Fruit fly (Drosophila melanogaster) whole organism, embryonic: ENCODE results near the gene CG42465.

Experiments
- Adf1 ChIP-seq: fragments of 200-800 bp; sonication (Bioruptor generic); IDR thresholded peaks from 2 replicates; pipeline ENCODE4 v1.3.6; 2022; ENCODE audit warnings: missing biosample characterization, missing genetic modification characterization
- Aef1 ChIP-seq: fragments of 200-800 bp; sonication (Bioruptor generic); IDR thresholded peaks from 3 replicates; pipeline ENCODE4 v1.3.6; 2022; ENCODE audit warnings: missing biosample characterization, missing genetic modification characterization
- BtbVII ChIP-seq: fragments of 200-800 bp; sonication (Bioruptor generic); optimal IDR thresholded peaks from 3 replicates; lab custom pipeline; 2017; ENCODE audit warnings: missing biosample characterization, mild to moderate bottlenecking, missing genetic modification characterization
- CG11504 ChIP-seq: fragments of 200-800 bp; sonication (Bioruptor generic); optimal IDR thresholded peaks from 3 replicates; lab custom pipeline; 2019; ENCODE audit warnings: missing biosample characterization, mild to moderate bottlenecking, missing genetic modification characterization, moderate library complexity
- CG11695 ChIP-seq: fragments of 200-800 bp; sonication (Bioruptor generic); IDR thresholded peaks from 3 replicates; pipeline ENCODE4 v1.3.6; 2022; ENCODE audit warnings: missing biosample characterization, missing genetic modification characterization
- CG11723 ChIP-seq: fragments of 200-800 bp; sonication (Bioruptor generic); optimal IDR thresholded peaks from 2 replicates; lab custom pipeline; 2017; ENCODE audit warnings: missing biosample characterization, mild to moderate bottlenecking, missing genetic modification characterization
- CG12071 ChIP-seq: fragments of 200-800 bp; sonication (Bioruptor generic); optimal IDR thresholded peaks from 3 replicates; lab custom pipeline; 2018; ENCODE audit warnings: missing biosample characterization, mild to moderate bottlenecking, missing genetic modification characterization
- CG12219 ChIP-seq: fragments of 200-800 bp; sonication (Bioruptor generic); optimal IDR thresholded peaks from 3 replicates; lab custom pipeline; 2018; ENCODE audit warnings: missing biosample characterization, mild to moderate bottlenecking, missing genetic modification characterization
- CG17385 ChIP-seq: fragments of 200-800 bp; sonication (Bioruptor generic); optimal IDR thresholded peaks from 3 replicates; lab custom pipeline; 2018; ENCODE audit warnings: missing biosample characterization, mild to moderate bottlenecking, missing genetic modification characterization
- CG18011 ChIP-seq: fragments of 200-800 bp; sonication (Bioruptor generic); optimal IDR thresholded peaks from 2 replicates; lab custom pipeline; 2017; ENCODE audit warnings: missing biosample characterization, missing genetic modification characterization, mild to moderate bottlenecking, moderate library complexity, missing genotype
- CG18619 ChIP-seq: fragments of 200-800 bp; sonication (Bioruptor generic); optimal IDR thresholded peaks from 3 replicates; lab custom pipeline; 2017; ENCODE audit warnings: missing biosample characterization, mild to moderate bottlenecking, missing genetic modification characterization
- CG2116 ChIP-seq: fragments of 200-800 bp; sonication (Bioruptor generic); optimal IDR thresholded peaks from 3 replicates; lab custom pipeline; 2018; ENCODE audit warnings: missing biosample characterization, mild to moderate bottlenecking, missing genetic modification characterization
- CG2120 ChIP-seq: fragments of 200-800 bp; sonication (Bioruptor generic); optimal IDR thresholded peaks from 3 replicates; lab custom pipeline; 2016; ENCODE audit warnings: missing biosample characterization, missing genetic modification characterization
- CG2712 ChIP-seq: fragments of 200-800 bp; optimal IDR thresholded peaks from 3 replicates; lab custom pipeline; 2019; ENCODE audit warnings: missing biosample characterization, mild to moderate bottlenecking, missing genetic modification characterization, moderate library complexity
- CG31388 ChIP-seq: fragments of 200-800 bp; sonication (Bioruptor generic); optimal IDR thresholded peaks from 2 replicates; lab custom pipeline; 2016; ENCODE audit warnings: missing biosample characterization, missing genetic modification characterization
- CG32532 ChIP-seq: fragments of 200-800 bp; sonication (Bioruptor generic); IDR thresholded peaks from 2 replicates; pipeline ENCODE4 v1.3.6; 2022; ENCODE audit warnings: missing biosample characterization, missing genetic modification characterization
- CG4360 ChIP-seq: fragments of 200-800 bp; sonication (Bioruptor generic); IDR thresholded peaks from 2 replicates; pipeline ENCODE4 v1.3.6; 2022; ENCODE audit warnings: missing biosample characterization, missing genetic modification characterization
- CG9609 ChIP-seq: fragments of 200-800 bp; sonication (Bioruptor generic); optimal IDR thresholded peaks from 3 replicates; lab custom pipeline; 2016; ENCODE audit warnings: missing biosample characterization, missing genetic modification characterization
- CG9876 ChIP-seq: fragments of 200-800 bp; sonication (Bioruptor generic); optimal IDR thresholded peaks from 2 replicates; lab custom pipeline; 2016; ENCODE audit warnings: missing biosample characterization, missing genetic modification characterization
- Dfd ChIP-seq, 2 experiments: fragments of >200 bp; optimal IDR thresholded peaks; 2 replicates each; lab custom pipeline; 2017; ENCODE audit warnings: missing biosample characterization in 2 of 2, missing genetic modification characterization in 2 of 2
- HLH4C ChIP-seq: fragments of 200-800 bp; sonication (Bioruptor generic); IDR thresholded peaks from 3 replicates; pipeline ENCODE4 v1.3.6; 2022; ENCODE audit warnings: missing biosample characterization, missing genetic modification characterization; ENCODE audit not compliant: partially characterized antibody
- Lpt ChIP-seq: fragments of >200 bp; optimal IDR thresholded peaks from 2 replicates; lab custom pipeline; 2018; ENCODE audit warnings: missing biosample characterization, missing genetic modification characterization
- MESR4 ChIP-seq: fragments of 200-800 bp; sonication (Bioruptor generic); optimal IDR thresholded peaks from 2 replicates; lab custom pipeline; 2018; ENCODE audit warnings: missing biosample characterization, mild to moderate bottlenecking, missing genetic modification characterization, moderate library complexity
- Mes4 ChIP-seq: fragments of 200-800 bp; sonication (Bioruptor generic); optimal IDR thresholded peaks from 2 replicates; lab custom pipeline; 2016; ENCODE audit warnings: missing biosample characterization, missing genetic modification characterization
- Mrtf ChIP-seq: fragments of 200-800 bp; sonication (Bioruptor generic); IDR thresholded peaks from 3 replicates; pipeline ENCODE4 v1.3.6; 2022; ENCODE audit warnings: missing biosample characterization, missing genetic modification characterization
- NC2α ChIP-seq: fragments of 200-800 bp; sonication (Bioruptor generic); optimal IDR thresholded peaks from 2 replicates; lab custom pipeline; 2016; ENCODE audit warnings: missing biosample characterization, missing genetic modification characterization
- Pdp1 ChIP-seq, 2 experiments: fragments of 200-800 bp; sonication (Bioruptor generic); optimal IDR thresholded peaks; 3 replicates each; lab custom pipeline; 2016; ENCODE audit warnings: missing biosample characterization in 2 of 2, missing genetic modification characterization in 2 of 2, mild to moderate bottlenecking in 1 of 2, moderate library complexity in 1 of 2
- Ravus ChIP-seq: fragments of 200-800 bp; sonication (Bioruptor generic); IDR thresholded peaks from 2 replicates; pipeline ENCODE4 v1.3.6; 2022; ENCODE audit warnings: missing biosample characterization, missing genetic modification characterization
- Rfx ChIP-seq: fragments of 200-800 bp; sonication (Bioruptor generic); IDR thresholded peaks from 2 replicates; pipeline ENCODE4 v1.3.6; 2022; ENCODE audit warnings: missing biosample characterization, missing genetic modification characterization
- Spps ChIP-seq: fragments of 200-800 bp; sonication (Bioruptor generic); optimal IDR thresholded peaks from 2 replicates; lab custom pipeline; 2018; ENCODE audit warnings: missing biosample characterization, mild to moderate bottlenecking, missing genetic modification characterization
- Sry-δ ChIP-seq: fragments of 200-800 bp; sonication (Bioruptor generic); optimal IDR thresholded peaks from 2 replicates; lab custom pipeline; 2016; ENCODE audit warnings: missing biosample characterization, missing genetic modification characterization
- Stat92E ChIP-seq, 3 experiments: fragments of >200 bp in 2 of 3; fragments of 200-800 bp in 1 of 3; sonication (Bioruptor generic) in 1 of 3; optimal IDR thresholded peaks; 2 replicates each; lab custom pipeline; 2017 to 2019; ENCODE audit warnings: missing biosample characterization in 3 of 3, missing genetic modification characterization in 3 of 3, mild to moderate bottlenecking in 1 of 3, moderate library complexity in 1 of 3
- amos ChIP-seq: fragments of 200-800 bp; sonication (Bioruptor generic); IDR thresholded peaks from 2 replicates; pipeline ENCODE4 v1.3.6; 2022; ENCODE audit warnings: missing biosample characterization, missing genetic modification characterization; ENCODE audit not compliant: partially characterized antibody
- cg ChIP-seq: fragments of 200-800 bp; sonication (Bioruptor generic); optimal IDR thresholded peaks from 3 replicates; lab custom pipeline; 2019; ENCODE audit warnings: missing biosample characterization, mild to moderate bottlenecking, missing genetic modification characterization, moderate library complexity
- croc ChIP-seq: fragments of 200-800 bp; sonication (Bioruptor generic); conservative IDR thresholded peaks from 3 replicates; pipeline ENCODE4 v1.3.6; 2022; ENCODE audit warnings: missing biosample characterization, missing genetic modification characterization
- dan ChIP-seq: fragments of 200-800 bp; sonication (Bioruptor generic); IDR thresholded peaks from 2 replicates; pipeline ENCODE4 v1.3.6; 2022; ENCODE audit warnings: missing biosample characterization, missing genetic modification characterization
- eve ChIP-seq, 2 experiments: fragments of >200 bp; optimal IDR thresholded peaks; 2 replicates each; lab custom pipeline; 2017; ENCODE audit warnings: missing biosample characterization in 2 of 2, missing genetic modification characterization in 2 of 2
- fu2 ChIP-seq: fragments of 200-800 bp; sonication (Bioruptor generic); optimal IDR thresholded peaks from 2 replicates; lab custom pipeline; 2016; ENCODE audit warnings: missing biosample characterization, missing genetic modification characterization
- gcm2 ChIP-seq: fragments of 200-800 bp; sonication (Bioruptor generic); optimal IDR thresholded peaks from 2 replicates; lab custom pipeline; 2016; ENCODE audit warnings: missing biosample characterization, missing genetic modification characterization
- h ChIP-seq: fragments of >200 bp; optimal IDR thresholded peaks from 2 replicates; lab custom pipeline; 2017
- hbn ChIP-seq: fragments of 200-800 bp; sonication (Bioruptor generic); IDR thresholded peaks from 2 replicates; pipeline ENCODE4 v1.3.6; 2022; ENCODE audit warnings: missing biosample characterization, missing genetic modification characterization; ENCODE audit not compliant: partially characterized antibody
- jumu ChIP-seq: fragments of 200-800 bp; sonication (Bioruptor generic); optimal IDR thresholded peaks from 3 replicates; lab custom pipeline; 2016; ENCODE audit warnings: missing biosample characterization, missing genetic modification characterization
- kay ChIP-seq: fragments of 200-800 bp; sonication (Bioruptor generic); optimal IDR thresholded peaks from 2 replicates; lab custom pipeline; 2016; ENCODE audit warnings: missing biosample characterization, missing genetic modification characterization
- ken ChIP-seq: fragments of 200-800 bp; sonication (Bioruptor generic); IDR thresholded peaks from 3 replicates; pipeline ENCODE4 v1.3.6; 2022; ENCODE audit warnings: missing biosample characterization, missing genetic modification characterization
- mam ChIP-seq: fragments of 200-800 bp; sonication (Bioruptor generic); optimal IDR thresholded peaks from 3 replicates; lab custom pipeline; 2016; ENCODE audit warnings: missing biosample characterization, missing genetic modification characterization
- nau ChIP-seq: fragments of 200-800 bp; sonication (Bioruptor generic); optimal IDR thresholded peaks from 3 replicates; lab custom pipeline; 2017; ENCODE audit warnings: missing biosample characterization, mild to moderate bottlenecking, missing genetic modification characterization, missing genetic modification reagents
- nerfin-1 ChIP-seq: fragments of 200-800 bp; sonication (Bioruptor generic); optimal IDR thresholded peaks from 3 replicates; lab custom pipeline; 2019; ENCODE audit warnings: missing biosample characterization, mild to moderate bottlenecking, missing genetic modification characterization, moderate library complexity
- phol ChIP-seq: fragments of 200-800 bp; sonication (Bioruptor generic); optimal IDR thresholded peaks from 3 replicates; lab custom pipeline; 2018; ENCODE audit warnings: missing biosample characterization, mild to moderate bottlenecking, missing genetic modification characterization, moderate library complexity
- pzg ChIP-seq: fragments of 200-800 bp; sonication (Bioruptor generic); optimal IDR thresholded peaks from 3 replicates; lab custom pipeline; 2018; ENCODE audit warnings: missing biosample characterization, mild to moderate bottlenecking, missing genetic modification characterization, moderate library complexity
- row ChIP-seq: fragments of 200-800 bp; sonication (Bioruptor generic); IDR thresholded peaks from 3 replicates; pipeline ENCODE4 v1.3.6; 2022; ENCODE audit warnings: missing biosample characterization, missing genetic modification characterization
- tin ChIP-seq: fragments of 200-800 bp; sonication (Bioruptor generic); optimal IDR thresholded peaks from 3 replicates; lab custom pipeline; 2016; ENCODE audit warnings: missing biosample characterization, missing genetic modification characterization
- zen ChIP-seq: fragments of 200-800 bp; sonication (Bioruptor generic); optimal IDR thresholded peaks from 3 replicates; lab custom pipeline; 2018; ENCODE audit warnings: missing biosample characterization, mild to moderate bottlenecking, missing genetic modification characterization, moderate library complexity

CG42465 gene

DNA sequence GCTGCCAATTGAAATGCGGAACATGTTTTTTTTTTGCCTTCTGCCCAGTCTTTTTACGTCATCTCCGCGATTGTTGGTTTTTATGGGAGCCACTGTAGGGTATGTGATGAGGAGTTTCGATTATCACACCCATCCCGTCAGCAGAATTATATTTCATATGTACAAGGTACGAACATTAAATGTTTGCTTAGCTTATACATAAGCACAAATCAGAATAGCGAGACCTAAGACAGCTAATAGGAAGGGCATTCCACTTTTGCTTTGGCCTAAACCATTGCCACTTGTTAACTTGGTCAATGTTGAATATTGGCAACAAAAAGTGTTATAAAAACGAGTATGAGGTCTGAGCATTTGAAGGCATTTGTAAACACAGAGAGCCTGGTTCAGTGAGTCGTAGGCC lies 3.3 kb downstream of the CG42465 start, which contains the start of gene CG2816 (continued):
- no peak for TF ChIP-seq dan (GFP tag; lab: Robert Waterston, UW)
- TF ChIP-seq Sry-δ (GFP tag; lab: Kevin White, UChicago), result no peak
- TF ChIP-seq CG2712 (tag; lab: Kevin White, UChicago), result no peak
- peak; percentile 77 for TF ChIP-seq CG9609 (GFP tag; lab: Kevin White, UChicago)
- no peak for TF ChIP-seq Lpt (GFP tag; lab: Kevin White, UChicago)
- TF ChIP-seq CG4360 (GFP tag; lab: Robert Waterston, UW), result no peak
- TF ChIP-seq CG18011 (GFP tag; lab: Kevin White, UChicago), result peak; percentile 44
- TF ChIP-seq Rfx (GFP tag; lab: Robert Waterston, UW), result peak; percentile 98
- peak; percentile 97 for TF ChIP-seq CG2120 (GFP tag; lab: Kevin White, UChicago)
- TF ChIP-seq Stat92E (GFP tag; optimal IDR thresholded peaks at IDR 0.05; lab: Kevin White, UChicago), result no peak
- peak; percentile 53 for TF ChIP-seq kay (GFP tag; lab: Kevin White, UChicago)
- TF ChIP-seq row (GFP tag; lab: Robert Waterston, UW), result peak; percentile 84
- TF ChIP-seq phol (tag; lab: Kevin White, UChicago), result no peak
- TF ChIP-seq cg (GFP tag; lab: Kevin White, UChicago), result no peak
- TF ChIP-seq CG11695 (GFP tag; lab: Robert Waterston, UW), result peak; percentile 55; the same call in 2 of the 3 replicates
- TF ChIP-seq Spps (tag; lab: Kevin White, UChicago), result no peak
- TF ChIP-seq CG9876 (GFP tag; lab: Kevin White, UChicago), result peak; percentile 75
- TF ChIP-seq CG18619 (GFP tag; lab: Kevin White, UChicago), result peak; percentile 65
- TF ChIP-seq Mes4, result no peak
- TF ChIP-seq Aef1 (GFP tag; lab: Robert Waterston, UW), result peak; percentile 60; the same call in 2 of the 3 replicates
- no peak for TF ChIP-seq HLH4C (GFP tag; lab: Robert Waterston, UW)
- no peak for TF ChIP-seq CG2116 (GFP tag; lab: Kevin White, UChicago)
- TF ChIP-seq ken (GFP tag; lab: Robert Waterston, UW), result peak; percentile 39; the same call in 1 of the 3 replicates
- no peak for TF ChIP-seq MESR4 (GFP tag; lab: Kevin White, UChicago)
- peak; percentile 59 for TF ChIP-seq CG12219 (GFP tag; lab: Kevin White, UChicago)
- no peak for TF ChIP-seq NC2α (GFP tag; lab: Kevin White, UChicago)
- TF ChIP-seq Pdp1 (GFP tag; optimal IDR thresholded peaks at IDR 0.05; lab: Kevin White, UChicago), result peak in 1 of 2 experiments; percentile 56
- no peak for TF ChIP-seq pzg
- TF ChIP-seq zen (tag; lab: Kevin White, UChicago), result no peak
- TF ChIP-seq Ravus (GFP tag; lab: Robert Waterston, UW), result no peak
- TF ChIP-seq hbn (GFP tag; lab: Robert Waterston, UW), result no peak
- peak; percentile 70 for TF ChIP-seq CG32532 (GFP tag; lab: Robert Waterston, UW)
- TF ChIP-seq nerfin-1 (tag; lab: Kevin White, UChicago), result no peak
- no peak for TF ChIP-seq CG11723
- TF ChIP-seq Adf1 (GFP tag; lab: Robert Waterston, UW), result peak; percentile 63
- TF ChIP-seq CG12071 (GFP tag; lab: Kevin White, UChicago), result peak; percentile 20
- TF ChIP-seq CG11504 (tag; lab: Kevin White, UChicago), result peak; percentile 55
- no peak for TF ChIP-seq nau (GFP tag; lab: Kevin White, UChicago)
- TF ChIP-seq mam (GFP tag; lab: Kevin White, UChicago), result peak; percentile 96
- no peak for TF ChIP-seq croc (GFP tag; lab: Robert Waterston, UW)
- TF ChIP-seq gcm2 (GFP tag; lab: Kevin White, UChicago), result no peak
- peak; percentile 33 for TF ChIP-seq BtbVII
- TF ChIP-seq CG31388, result no peak
- TF ChIP-seq CG17385 (GFP tag; lab: Kevin White, UChicago), result peak; percentile 45
- peak; percentile 78; the same call in 2 of the 3 replicates for TF ChIP-seq Mrtf (GFP tag; lab: Robert Waterston, UW)
- peak; percentile 54 for TF ChIP-seq jumu (GFP tag; lab: Kevin White, UChicago)
- peak in 1 of 2 experiments; percentile 28 for TF ChIP-seq eve (GFP tag; optimal IDR thresholded peaks at IDR 0.05; lab: Kevin White, UChicago)
- no peak for TF ChIP-seq amos (GFP tag; lab: Robert Waterston, UW)
- TF ChIP-seq fu2 (GFP tag; lab: Kevin White, UChicago), result peak; percentile 88
- peak; percentile 53 for TF ChIP-seq tin (GFP tag; lab: Kevin White, UChicago)
- no peak for TF ChIP-seq h (lab: Kevin White, UChicago)
- no peak for TF ChIP-seq Dfd (GFP tag; optimal IDR thresholded peaks at IDR 0.05; lab: Kevin White, UChicago)
